Fruit fly (Drosophila melanogaster) whole organism, embryonic: Measurements from ENCODE around the gene CG10993.

Source experiments
- CG10462 ChIP-seq: fragments of 200-800 bp; sonication (Bioruptor generic); optimal IDR thresholded peaks from 2 replicates; lab custom pipeline; 2016; ENCODE audit warnings: missing biosample characterization, missing genetic modification characterization
- CG10959 ChIP-seq: fragments of 200-800 bp; sonication (Bioruptor generic); IDR thresholded peaks from 2 replicates; pipeline ENCODE4 v1.3.6; 2022; ENCODE audit warnings: missing biosample characterization, missing genetic modification characterization
- CG12071 ChIP-seq: fragments of 200-800 bp; sonication (Bioruptor generic); optimal IDR thresholded peaks from 3 replicates; lab custom pipeline; 2018; ENCODE audit warnings: missing biosample characterization, mild to moderate bottlenecking, missing genetic modification characterization
- CG12659 ChIP-seq: fragments of 200-800 bp; sonication (Bioruptor generic); optimal IDR thresholded peaks from 3 replicates; lab custom pipeline; 2017; ENCODE audit warnings: mild to moderate bottlenecking, missing biosample characterization, missing genetic modification reagents, missing genetic modification characterization
- CG13287 ChIP-seq: fragments of 200-800 bp; sonication (Bioruptor generic); IDR thresholded peaks from 2 replicates; pipeline ENCODE4 v1.3.6; 2022; ENCODE audit warnings: missing biosample characterization, missing genetic modification characterization; ENCODE audit not compliant: partially characterized antibody
- CG15269 ChIP-seq: fragments of 200-800 bp; sonication (Bioruptor generic); optimal IDR thresholded peaks from 2 replicates; lab custom pipeline; 2018; ENCODE audit warnings: missing biosample characterization, mild to moderate bottlenecking, missing genetic modification characterization, moderate library complexity
- CG16863 ChIP-seq: fragments of 200-800 bp; sonication (Bioruptor generic); optimal IDR thresholded peaks from 3 replicates; lab custom pipeline; 2016; ENCODE audit warnings: missing biosample characterization, missing genetic modification characterization
- CG17802 ChIP-seq: fragments of 200-800 bp; sonication (Bioruptor generic); optimal IDR thresholded peaks from 2 replicates; lab custom pipeline; 2018; ENCODE audit warnings: missing biosample characterization, mild to moderate bottlenecking, missing genetic modification characterization, moderate library complexity
- CG33557 ChIP-seq: fragments of 200-800 bp; sonication (Bioruptor generic); optimal IDR thresholded peaks from 2 replicates; lab custom pipeline; 2019; ENCODE audit warnings: missing biosample characterization, mild to moderate bottlenecking, missing genetic modification characterization, moderate library complexity
- CG34422 ChIP-seq: fragments of 200-800 bp; sonication (Bioruptor generic); IDR thresholded peaks from 3 replicates; pipeline ENCODE4 v1.3.6; 2022; ENCODE audit warnings: missing biosample characterization, missing genetic modification characterization
- CG4360 ChIP-seq: fragments of 200-800 bp; sonication (Bioruptor generic); IDR thresholded peaks from 2 replicates; pipeline ENCODE4 v1.3.6; 2022; ENCODE audit warnings: missing biosample characterization, missing genetic modification characterization
- CG4424 ChIP-seq: fragments of 200-800 bp; sonication (Bioruptor generic); optimal IDR thresholded peaks from 3 replicates; lab custom pipeline; 2016; ENCODE audit warnings: missing biosample characterization, missing genetic modification characterization
- CG6854 ChIP-seq: fragments of 200-800 bp; sonication (Bioruptor generic); optimal IDR thresholded peaks from 3 replicates; lab custom pipeline; 2017; ENCODE audit warnings: missing biosample characterization, mild to moderate bottlenecking, missing genetic modification characterization
- CG7372 ChIP-seq: fragments of 200-800 bp; sonication (Bioruptor generic); IDR thresholded peaks from 2 replicates; pipeline ENCODE4 v1.3.6; 2022; ENCODE audit warnings: missing biosample characterization, missing genetic modification characterization
- CG9609 ChIP-seq: fragments of 200-800 bp; sonication (Bioruptor generic); optimal IDR thresholded peaks from 3 replicates; lab custom pipeline; 2016; ENCODE audit warnings: missing biosample characterization, missing genetic modification characterization
- CG9817 ChIP-seq: fragments of 200-800 bp; sonication (Bioruptor generic); optimal IDR thresholded peaks from 2 replicates; lab custom pipeline; 2018; ENCODE audit warnings: missing biosample characterization, mild to moderate bottlenecking, missing genetic modification characterization, moderate library complexity
- Chrac-16 ChIP-seq: fragments of 200-800 bp; sonication (Bioruptor generic); optimal IDR thresholded peaks from 3 replicates; lab custom pipeline; 2016; ENCODE audit warnings: missing biosample characterization, missing genetic modification characterization
- Dfd ChIP-seq, 2 experiments: fragments of >200 bp; optimal IDR thresholded peaks; 2 replicates each; lab custom pipeline; 2017; ENCODE audit warnings: missing biosample characterization in 2 of 2, missing genetic modification characterization in 2 of 2
- Dll ChIP-seq: fragments of 200-800 bp; sonication (Bioruptor generic); IDR thresholded peaks from 4 replicates; pipeline ENCODE4 v1.3.6; 2022; ENCODE audit warnings: missing biosample characterization, missing genetic modification characterization; ENCODE audit not compliant: partially characterized antibody
- Elba2 ChIP-seq: fragments of 200-800 bp; sonication (Bioruptor generic); optimal IDR thresholded peaks from 3 replicates; lab custom pipeline; 2016; ENCODE audit warnings: missing biosample characterization, missing genetic modification characterization
- GATAe ChIP-seq: fragments of 200-800 bp; sonication (Bioruptor generic); conservative IDR thresholded peaks from 2 replicates; pipeline ENCODE4 v1.3.6; 2022; ENCODE audit warnings: missing biosample characterization, missing genetic modification characterization
- Gsc ChIP-seq: fragments of 200-800 bp; sonication (Bioruptor generic); IDR thresholded peaks from 2 replicates; pipeline ENCODE4 v1.3.6; 2022; ENCODE audit warnings: missing biosample characterization, missing genetic modification characterization
- HHEX ChIP-seq: fragments of 200-800 bp; sonication (Bioruptor generic); optimal IDR thresholded peaks from 3 replicates; lab custom pipeline; 2017; ENCODE audit warnings: missing biosample characterization, mild to moderate bottlenecking, missing genetic modification characterization, missing genetic modification reagents
- Hand ChIP-seq: fragments of 200-800 bp; sonication (Bioruptor generic); optimal IDR thresholded peaks from 2 replicates; lab custom pipeline; 2017; ENCODE audit warnings: mild to moderate bottlenecking, missing biosample characterization, missing genetic modification reagents, missing genetic modification characterization
- Hr3 ChIP-seq: fragments of 200-800 bp; sonication (Bioruptor generic); optimal IDR thresholded peaks from 3 replicates; lab custom pipeline; 2016; ENCODE audit warnings: missing biosample characterization, missing genetic modification characterization
- Mes4 ChIP-seq: fragments of 200-800 bp; sonication (Bioruptor generic); optimal IDR thresholded peaks from 2 replicates; lab custom pipeline; 2016; ENCODE audit warnings: missing biosample characterization, missing genetic modification characterization
- NC2α ChIP-seq: fragments of 200-800 bp; sonication (Bioruptor generic); optimal IDR thresholded peaks from 2 replicates; lab custom pipeline; 2016; ENCODE audit warnings: missing biosample characterization, missing genetic modification characterization
- Nf-YA ChIP-seq: fragments of 200-800 bp; sonication (Bioruptor generic); IDR thresholded peaks from 2 replicates; pipeline ENCODE4 v1.3.6; 2022; ENCODE audit warnings: missing biosample characterization, missing genetic modification characterization
- Nf-YC ChIP-seq: fragments of 200-800 bp; optimal IDR thresholded peaks from 3 replicates; lab custom pipeline; 2019; ENCODE audit warnings: missing biosample characterization, mild to moderate bottlenecking, missing genetic modification characterization, moderate library complexity
- Oaz ChIP-seq: fragments of 200-800 bp; sonication (Bioruptor generic); IDR thresholded peaks from 2 replicates; pipeline ENCODE4 v1.3.6; 2022; ENCODE audit warnings: missing biosample characterization, missing genetic modification characterization
- Optix ChIP-seq: fragments of 200-800 bp; sonication (Bioruptor generic); IDR thresholded peaks from 3 replicates; pipeline ENCODE4 v1.3.6; 2022; ENCODE audit warnings: missing biosample characterization, missing genetic modification characterization
- Ravus ChIP-seq: fragments of 200-800 bp; sonication (Bioruptor generic); IDR thresholded peaks from 2 replicates; pipeline ENCODE4 v1.3.6; 2022; ENCODE audit warnings: missing biosample characterization, missing genetic modification characterization
- Xbp1 ChIP-seq: fragments of 200-800 bp; sonication (Bioruptor generic); optimal IDR thresholded peaks from 3 replicates; lab custom pipeline; 2016; ENCODE audit warnings: missing biosample characterization, mild to moderate bottlenecking, missing genetic modification characterization
- bbx ChIP-seq: fragments of 200-800 bp; sonication (Bioruptor generic); IDR thresholded peaks from 2 replicates; pipeline ENCODE4 v1.3.6; 2022; ENCODE audit warnings: missing biosample characterization, missing genetic modification characterization; ENCODE audit not compliant: partially characterized antibody
- ewg ChIP-seq: fragments of 200-800 bp; sonication (Bioruptor generic); optimal IDR thresholded peaks from 3 replicates; lab custom pipeline; 2017; ENCODE audit warnings: mild to moderate bottlenecking, missing biosample characterization, missing genetic modification reagents, missing genetic modification characterization
- gce ChIP-seq: fragments of 200-800 bp; sonication (Bioruptor generic); IDR thresholded peaks from 3 replicates; pipeline ENCODE4 v1.3.6; 2022; ENCODE audit warnings: missing biosample characterization, missing genetic modification characterization
- lilli ChIP-seq: fragments of 200-800 bp; sonication (Bioruptor generic); optimal IDR thresholded peaks from 3 replicates; lab custom pipeline; 2016; ENCODE audit warnings: missing biosample characterization, missing genetic modification characterization
- lmd ChIP-seq: fragments of 200-800 bp; sonication (Bioruptor generic); IDR thresholded peaks from 2 replicates; pipeline ENCODE4 v1.3.6; 2022; ENCODE audit warnings: missing biosample characterization, missing genetic modification characterization
- mirr ChIP-seq: fragments of 200-800 bp; sonication (Bioruptor generic); optimal IDR thresholded peaks from 3 replicates; lab custom pipeline; 2018; ENCODE audit warnings: missing biosample characterization, mild to moderate bottlenecking, missing genetic modification characterization
- mld ChIP-seq: fragments of 200-800 bp; sonication (Bioruptor generic); IDR thresholded peaks from 3 replicates; pipeline ENCODE4 v1.3.6; 2022; ENCODE audit warnings: missing biosample characterization, missing genetic modification characterization; ENCODE audit not compliant: partially characterized antibody
- nerfin-1 ChIP-seq: fragments of 200-800 bp; sonication (Bioruptor generic); optimal IDR thresholded peaks from 3 replicates; lab custom pipeline; 2019; ENCODE audit warnings: missing biosample characterization, mild to moderate bottlenecking, missing genetic modification characterization, moderate library complexity
- org-1 ChIP-seq: fragments of 200-800 bp; sonication (Bioruptor generic); optimal IDR thresholded peaks from 2 replicates; lab custom pipeline; 2017; ENCODE audit warnings: missing biosample characterization, missing genetic modification characterization
- p53 ChIP-seq: fragments of 200-800 bp; sonication (Bioruptor generic); optimal IDR thresholded peaks from 2 replicates; lab custom pipeline; 2016; ENCODE audit warnings: missing biosample characterization, missing genetic modification characterization
- pho ChIP-seq: fragments of 200-800 bp; sonication (Bioruptor generic); optimal IDR thresholded peaks from 2 replicates; lab custom pipeline; 2016; ENCODE audit warnings: missing biosample characterization, missing genetic modification characterization
- phol ChIP-seq: fragments of 200-800 bp; sonication (Bioruptor generic); optimal IDR thresholded peaks from 3 replicates; lab custom pipeline; 2018; ENCODE audit warnings: missing biosample characterization, mild to moderate bottlenecking, missing genetic modification characterization, moderate library complexity
- psq ChIP-seq: fragments of 200-800 bp; sonication (Bioruptor generic); optimal IDR thresholded peaks from 2 replicates; lab custom pipeline; 2017; ENCODE audit warnings: missing biosample characterization, missing genetic modification characterization
- slou ChIP-seq: fragments of 200-800 bp; sonication (Bioruptor generic); optimal IDR thresholded peaks from 3 replicates; lab custom pipeline; 2016; ENCODE audit warnings: missing biosample characterization, missing genetic modification characterization
- slp2 ChIP-seq: fragments of 200-800 bp; sonication (Bioruptor generic); optimal IDR thresholded peaks from 2 replicates; lab custom pipeline; 2016; ENCODE audit warnings: missing biosample characterization, missing genetic modification characterization
- tin ChIP-seq: fragments of 200-800 bp; sonication (Bioruptor generic); optimal IDR thresholded peaks from 3 replicates; lab custom pipeline; 2016; ENCODE audit warnings: missing biosample characterization, missing genetic modification characterization
- tx ChIP-seq: fragments of 200-800 bp; sonication (Bioruptor generic); optimal IDR thresholded peaks from 2 replicates; lab custom pipeline; 2016; ENCODE audit warnings: missing biosample characterization, missing genetic modification characterization
- vnd ChIP-seq: fragments of 200-800 bp; sonication (Bioruptor generic); IDR thresholded peaks from 3 replicates; pipeline ENCODE4 v1.3.6; 2022; ENCODE audit warnings: missing biosample characterization, missing genetic modification characterization; ENCODE audit not compliant: partially characterized antibody

CG10993 gene

dm6 chrX:13756776-13757312, 34.1 kb downstream of the CG10993 start, which contains the start of the genes CG32625 and Rtc1 (continued):
- TF ChIP-seq lilli (GFP tag; lab: Kevin White, UChicago) (peak; percentile 44), CG13287 (GFP tag; lab: Robert Waterston, UW) (peak; percentile 73), nerfin-1 (tag; lab: Kevin White, UChicago) (peak; percentile 16), Hand (GFP tag; lab: Kevin White, UChicago) (peak; percentile 19), vnd (0 out of 3 replicates have a peak, but pooled peaks have one; percentile 12), Gsc (GFP tag; lab: Robert Waterston, UW) (no peak), Chrac-16 (GFP tag; lab: Kevin White, UChicago) (peak; percentile 37), CG9817 (tag; lab: Kevin White, UChicago) (peak; percentile 53), slou (GFP tag; lab: Kevin White, UChicago) (no peak), CG12659 (GFP tag; lab: Kevin White, UChicago) (peak; percentile 66), Optix (GFP tag; lab: Robert Waterston, UW) (no peak), gce (GFP tag; lab: Robert Waterston, UW) (no peak), Oaz (0 out of 2 replicates have a peak, but pooled peaks have one; percentile 15), tx (GFP tag; lab: Kevin White, UChicago) (no peak), CG4360 (GFP tag; lab: Robert Waterston, UW) (peak; percentile 66), p53 (GFP tag; lab: Kevin White, UChicago) (no peak), CG33557 (GFP tag; lab: Kevin White, UChicago) (peak; percentile 7), psq (GFP tag; lab: Kevin White, UChicago) (no peak), Hr3 (GFP tag; lab: Kevin White, UChicago) (no peak), mirr (no peak), org-1 (no peak), mld (GFP tag; lab: Robert Waterston, UW) (no peak), CG10462 (GFP tag; lab: Kevin White, UChicago) (no peak), tin (GFP tag; lab: Kevin White, UChicago) (peak; percentile 52), pho (GFP tag; lab: Kevin White, UChicago) (no peak), CG10959 (GFP tag; lab: Robert Waterston, UW) (no peak), bbx (peak; percentile 45), CG17802 (tag; lab: Kevin White, UChicago) (no peak), lmd (no peak), NC2α (GFP tag; lab: Kevin White, UChicago) (no peak), Ravus (GFP tag; lab: Robert Waterston, UW) (no peak), Dll (GFP tag; lab: Robert Waterston, UW) (peak; percentile 76), Nf-YC (tag; lab: Kevin White, UChicago) (peak; percentile 53), Xbp1 (GFP tag; lab: Kevin White, UChicago) (peak; percentile 43), Elba2 (GFP tag; lab: Kevin White, UChicago) (no peak), phol (peak; percentile 62), CG7372 (no peak), CG15269 (tag; lab: Kevin White, UChicago) (peak; percentile 68), CG16863 (GFP tag; lab: Kevin White, UChicago) (no peak), Dfd (GFP tag; optimal IDR thresholded peaks at IDR 0.05; lab: Kevin White, UChicago) (no peak), CG12071 (GFP tag; lab: Kevin White, UChicago) (no peak), Nf-YA (GFP tag; lab: Robert Waterston, UW) (no peak), CG4424 (GFP tag; lab: Kevin White, UChicago) (peak; percentile 47), slp2 (GFP tag; lab: Kevin White, UChicago) (no peak), CG9609 (no peak), CG6854 (GFP tag; lab: Kevin White, UChicago) (no peak), CG34422 (GFP tag; lab: Robert Waterston, UW) (0 out of 3 replicates have a peak, but pooled peaks have one; percentile 22), Mes4 (no peak), GATAe (GFP tag; lab: Robert Waterston, UW) (no peak), ewg (peak; percentile 10), HHEX (no peak)
